Fruit fly (Drosophila melanogaster): ENCODE measurements around the gene Ptp61F.

Gene Ptp61F

DNA sequence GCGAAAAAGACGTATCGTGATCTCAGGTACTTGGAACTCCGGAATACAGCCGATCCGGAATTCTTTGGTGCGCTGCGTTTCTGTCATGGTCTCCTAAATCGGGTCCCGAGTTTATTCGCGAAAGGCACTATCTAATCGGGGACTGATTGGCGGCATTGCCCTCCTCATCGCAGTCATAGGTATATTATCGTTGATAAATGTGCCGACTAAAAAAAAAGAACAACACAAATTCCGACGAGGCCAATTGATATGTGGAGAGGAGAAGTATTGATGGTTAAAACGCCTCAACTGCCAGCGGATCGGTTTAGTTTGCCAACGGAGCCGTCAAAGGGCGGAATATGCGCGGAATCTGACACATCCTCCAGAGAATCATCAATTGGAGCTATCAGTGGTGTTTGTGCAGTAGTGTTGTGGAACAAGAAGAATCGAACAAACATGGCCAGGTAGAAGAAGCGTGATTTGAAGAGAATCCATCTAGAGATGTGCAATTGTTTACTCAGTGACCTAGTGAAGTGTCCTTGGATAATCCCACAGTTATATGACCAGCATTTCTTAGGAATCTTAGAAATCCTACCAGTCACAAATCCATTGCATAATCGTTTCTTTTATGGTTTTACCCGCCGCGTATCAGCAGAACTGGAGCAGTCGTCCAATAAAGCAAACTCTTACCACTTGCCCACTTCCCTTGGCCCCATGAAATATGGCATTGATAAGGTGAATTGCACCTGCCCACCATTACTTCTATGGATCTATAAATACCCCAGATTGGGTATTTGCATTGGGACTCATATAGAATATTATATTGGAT lies 150.0 kb downstream of the Ptp61F start:
- TF ChIP-seq exex (tag; optimal IDR thresholded peaks at IDR 0.05) (peak; percentile 77), danr (GFP tag; IDR thresholded peaks at IDR 0.05) (no peak), so (GFP tag; IDR thresholded peaks at IDR 0.05) (no peak), seq (GFP tag; IDR thresholded peaks at IDR 0.05) (no peak), cas (GFP tag; IDR thresholded peaks at IDR 0.05) (no peak), tll (GFP tag; optimal IDR thresholded peaks at IDR 0.05) (no peak), B-H2 (GFP tag; optimal IDR thresholded peaks at IDR 0.05) (peak; percentile 1), sna (GFP tag; IDR thresholded peaks at IDR 0.05; ENCODE audit: partially characterized antibody) (no peak), Pdp1 (GFP tag; optimal IDR thresholded peaks at IDR 0.05) (peak in 1 of 2 experiments; percentile 91), CG11085 (GFP tag; IDR thresholded peaks at IDR 0.05) (no peak), sd (tag; optimal IDR thresholded peaks at IDR 0.05) (peak; percentile 73), CG8944 (GFP tag; optimal IDR thresholded peaks at IDR 0.05) (no peak), ash1 (GFP tag; optimal IDR thresholded peaks at IDR 0.05) (no peak), Ets65A (GFP tag) (peak; percentile 27), CG9215 (GFP tag; IDR thresholded peaks at IDR 0.05) (0 out of 2 replicates have a peak, but pooled peaks have one; percentile 11), CG10543 (GFP tag; optimal IDR thresholded peaks at IDR 0.05) (peak; percentile 47), zfh1 (GFP tag; IDR thresholded peaks at IDR 0.05) (0 out of 3 replicates have a peak, but pooled peaks have one; percentile 17), Hr51 (GFP tag; optimal IDR thresholded peaks at IDR 0.05) (no peak), HmgZ (tag; optimal IDR thresholded peaks at IDR 0.05) (peak; percentile 8), GATAe (GFP tag; conservative IDR thresholded peaks at IDR 0.05) (peak; percentile 84), Deaf1 (tag; optimal IDR thresholded peaks at IDR 0.05) (peak; percentile 18), mirr (GFP tag; optimal IDR thresholded peaks at IDR 0.05) (peak; percentile 68), chif (GFP tag; optimal IDR thresholded peaks at IDR 0.05) (no peak), CG34376 (GFP tag; optimal IDR thresholded peaks at IDR 0.05) (peak; percentile 89), CG6813 (GFP tag; optimal IDR thresholded peaks at IDR 0.05) (no peak), rib (GFP tag; IDR thresholded peaks at IDR 0.05) (peak; percentile 43; the same call in 1 of the 2 replicates), corto (GFP tag; optimal IDR thresholded peaks at IDR 0.05) (peak; percentile 16), sim (GFP tag; IDR thresholded peaks at IDR 0.05) (no peak), cad (GFP tag; optimal IDR thresholded peaks at IDR 0.05) (peak; percentile 25), vnd (GFP tag; IDR thresholded peaks at IDR 0.05; ENCODE audit: partially characterized antibody) (0 out of 3 replicates have a peak, but pooled peaks have one; percentile 10), ind (GFP tag; optimal IDR thresholded peaks at IDR 0.05) (no peak)

DNA sequence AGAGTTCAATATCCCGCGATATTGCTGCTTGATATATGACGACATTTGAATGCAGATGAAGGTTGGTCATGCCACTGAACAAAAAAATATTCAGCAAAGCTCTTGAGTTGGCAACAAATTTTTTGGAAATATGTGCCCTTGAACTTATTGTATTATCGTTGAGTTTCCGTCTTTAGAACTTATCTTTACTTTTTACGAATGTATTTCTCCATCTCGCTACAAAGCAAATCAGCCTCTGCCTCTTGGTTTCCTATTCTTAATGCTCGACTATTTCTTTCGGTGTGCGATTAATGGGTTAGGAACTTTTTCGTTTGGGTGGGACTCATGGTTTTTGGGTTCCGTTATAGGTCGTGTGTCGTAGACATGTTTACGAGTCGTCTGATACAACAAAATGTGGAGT lies 151.9 kb downstream of the Ptp61F start:
- TF ChIP-seq CG11695 (GFP tag; IDR thresholded peaks at IDR 0.05) (0 out of 3 replicates have a peak, but pooled peaks have one; percentile 51), CG6765 (GFP tag; optimal IDR thresholded peaks at IDR 0.05) (no peak), CG13296 (GFP tag; optimal IDR thresholded peaks at IDR 0.05) (peak; percentile 16), CG4707 (GFP tag; optimal IDR thresholded peaks at IDR 0.05) (peak; percentile 57), pfk (GFP tag; optimal IDR thresholded peaks at IDR 0.05) (no peak), Antp (GFP tag; optimal IDR thresholded peaks at IDR 0.05) (peak; percentile 81), crol (GFP tag; IDR thresholded peaks at IDR 0.05) (no peak), MBD-R2 (GFP tag; IDR thresholded peaks at IDR 0.05) (no peak), CG8765 (GFP tag; IDR thresholded peaks at IDR 0.05) (no peak), bowl (GFP tag; IDR thresholded peaks at IDR 0.05) (no peak), CG32767 (GFP tag; IDR thresholded peaks at IDR 0.05) (peak; percentile 65; the same call in 1 of the 2 replicates), CG10565 (GFP tag; optimal IDR thresholded peaks at IDR 0.05) (no peak), croc (GFP tag; conservative IDR thresholded peaks at IDR 0.05) (peak; percentile 71), Pdp1 (GFP tag; optimal IDR thresholded peaks at IDR 0.05) (peak; percentile 49 to 66), Rfx (GFP tag; IDR thresholded peaks at IDR 0.05) (no peak), H2.0 (GFP tag; IDR thresholded peaks at IDR 0.05) (peak; percentile 68), CG7928 (GFP tag; optimal IDR thresholded peaks at IDR 0.05) (no peak), Neu2 (GFP tag; optimal IDR thresholded peaks at IDR 0.05; ENCODE audit: borderline replicate concordance) (no peak), CG16863 (GFP tag; optimal IDR thresholded peaks at IDR 0.05) (peak; percentile 81), gcm2 (GFP tag; optimal IDR thresholded peaks at IDR 0.05) (peak; percentile 34)

Data from whole organism, embryonic.